Worm (Caenorhabditis elegans) whole organism, mixed stage, embryonic: ENCODE data around the gene C50H11.8.

Experiments used
- cnd-1 ChIP-seq: fragments of 200-800 bp; sonication (Bioruptor generic); optimal IDR thresholded peaks from 2 replicates; lab custom pipeline; 2018; ENCODE audit warnings: mild to moderate bottlenecking, missing genetic modification characterization, missing compliant biosample characterization
- elt-3 ChIP-seq: fragments of 150-350 bp; optimal IDR thresholded peaks from 2 replicates; lab custom pipeline; 2014; ENCODE audit warnings: missing biosample characterization, missing genetic modification characterization
- mab-5 ChIP-seq: fragments of 150-350 bp; optimal IDR thresholded peaks from 2 replicates; lab custom pipeline; 2014; ENCODE audit warnings: missing biosample characterization, missing genetic modification characterization
- nhr-12 ChIP-seq: fragments of 150-350 bp; optimal IDR thresholded peaks from 2 replicates; lab custom pipeline; 2014; ENCODE audit warnings: missing biosample characterization, missing genetic modification characterization
- nhr-2 ChIP-seq: fragments of 150-350 bp; optimal IDR thresholded peaks from 2 replicates; lab custom pipeline; 2014; ENCODE audit warnings: missing biosample characterization, missing genetic modification characterization
- nhr-237 ChIP-seq: fragments of 150-350 bp; optimal IDR thresholded peaks from 2 replicates; lab custom pipeline; 2014; ENCODE audit warnings: missing biosample characterization, missing genetic modification characterization
- nhr-28 ChIP-seq: fragments of 150-350 bp; optimal IDR thresholded peaks from 2 replicates; lab custom pipeline; 2014; ENCODE audit warnings: missing biosample characterization, missing genetic modification characterization
- sptf-1 ChIP-seq: sonication (generic microtip); optimal IDR thresholded peaks from 2 replicates; lab custom pipeline; 2017; ENCODE audit warnings: mild to moderate bottlenecking, missing genetic modification characterization, moderate library complexity, missing compliant biosample characterization
- unc-39 ChIP-seq: fragments of 150-350 bp; optimal IDR thresholded peaks from 2 replicates; lab custom pipeline; 2014; ENCODE audit warnings: missing biosample characterization, missing genetic modification characterization
- unc-62 ChIP-seq: fragments of 150-350 bp; optimal IDR thresholded peaks from 2 replicates; lab custom pipeline; 2014; ENCODE audit warnings: missing biosample characterization, missing genetic modification reagents, missing genetic modification characterization
- ztf-11 ChIP-seq: fragments of 150-350 bp; optimal IDR thresholded peaks from 2 replicates; lab custom pipeline; 2014; ENCODE audit warnings: missing biosample characterization, missing genetic modification characterization

DNA sequence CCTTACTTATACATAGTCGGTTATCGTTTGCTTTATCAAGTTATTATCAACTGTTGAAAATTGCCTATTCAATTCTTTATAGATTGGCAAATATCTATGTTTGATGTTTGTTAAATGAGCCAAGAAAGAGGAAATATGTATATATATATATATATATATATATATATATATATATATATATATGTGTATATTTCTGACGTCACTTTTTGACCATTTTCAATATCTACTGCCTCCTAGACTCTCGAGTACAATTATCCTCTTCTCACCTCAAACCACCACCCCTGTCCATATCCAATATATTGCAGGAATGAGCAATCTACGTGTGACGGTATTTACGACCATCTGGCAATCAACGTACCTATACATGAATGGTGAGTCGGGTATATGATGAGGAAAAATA lies 9.5 kb upstream of the C50H11.8 start, which contains the start of gene F59D6.1:
- TF ChIP-seq sptf-1 (no peak), nhr-28 (tag; lab: Kevin White, UChicago) (no peak), elt-3 (tag; lab: Kevin White, UChicago) (no peak), unc-39 (tag; lab: Kevin White, UChicago) (no peak), nhr-12 (tag; lab: Kevin White, UChicago) (no peak), unc-62 (no peak), nhr-237 (tag; lab: Kevin White, UChicago) (no peak), cnd-1 (tag; lab: Kevin White, UChicago) (no peak), mab-5 (tag; lab: Kevin White, UChicago) (no peak), ztf-11 (no peak), nhr-2 (tag; lab: Kevin White, UChicago) (no peak)
